Worm (Caenorhabditis elegans): ENCODE data around the gene hpo-7.
A peak's percentile ranks its signal among the peaks of the same experiment; 100 is the strongest.
"Not testable (repeated sequence)": the region's sequence is repeated elsewhere in the genome, so short reads cannot be mapped to it uniquely, and the experiment has no call there.

hpo-7 gene

ce11 chrII:2168374-2168773 lies 32.9 kb upstream of the hpo-7 start, which contains the start of gene fbxb-38:
Gene fbxb-38 (minus strand): TSS chrII:2168763.
- no peak for TF ChIP-seq nhr-12 (tag; optimal IDR thresholded peaks at IDR 0.05)
- TF ChIP-seq blmp-1 (tag; optimal IDR thresholded peaks at IDR 0.05; ENCODE audit: insufficient read depth) = no peak
- TF ChIP-seq lin-13 (GFP tag; optimal IDR thresholded peaks at IDR 0.05) = no peak
- no peak for TF ChIP-seq gmeb-1 (tag; optimal IDR thresholded peaks at IDR 0.05)
- no peak for TF ChIP-seq snpc-4 (tag; optimal IDR thresholded peaks at IDR 0.05)
- TF ChIP-seq nhr-237 (tag; optimal IDR thresholded peaks at IDR 0.05) = no peak
- TF ChIP-seq lin-39 (tag; optimal IDR thresholded peaks at IDR 0.05) = no peak
- no peak for TF ChIP-seq sem-4 (tag; optimal IDR thresholded peaks at IDR 0.05)
- TF ChIP-seq ztf-1 (GFP tag; conservative IDR thresholded peaks at IDR 0.05) = no peak
- no peak for TF ChIP-seq nhr-6 (tag; optimal IDR thresholded peaks at IDR 0.05)
- TF ChIP-seq unc-55 (GFP tag; optimal IDR thresholded peaks at IDR 0.05) = no peak
- no peak for TF ChIP-seq ZK546.5 (tag; optimal IDR thresholded peaks at IDR 0.05)
- no peak for TF ChIP-seq nhr-129 (tag; optimal IDR thresholded peaks at IDR 0.05)
- TF ChIP-seq zag-1 (tag; optimal IDR thresholded peaks at IDR 0.05) = no peak
- TF ChIP-seq aly-2 (tag; optimal IDR thresholded peaks at IDR 0.05) = no peak

- TF ChIP-seq lin-13 (GFP tag; optimal IDR thresholded peaks at IDR 0.05) (no peak), nhr-12 (tag; optimal IDR thresholded peaks at IDR 0.05) (no peak)
Measured at ce11 chrII:2166376-2166775, 30.9 kb upstream of the hpo-7 start, which contains the start of gene C33C12.4. Gene C33C12.4 (minus strand): TSS chrII:2166476.

- not testable (repeated sequence) for TF ChIP-seq mab-5 (tag; optimal IDR thresholded peaks at IDR 0.05); zag-1 (tag; optimal IDR thresholded peaks at IDR 0.05); sma-3 (GFP tag; optimal IDR thresholded peaks at IDR 0.05)
Measured at ce11 chrII:2163370-2163882, 27.9 kb upstream of the hpo-7 start, which contains the start of gene C33C12.11. Gene C33C12.11 (minus strand): TSS chrII:2163832.

ce11 chrII:2153708-2154107 lies 18.2 kb upstream of the hpo-7 start, which contains the start of gene math-18:
Gene math-18 (plus strand): TSS chrII:2154008.
- not testable (repeated sequence) for TF ChIP-seq lin-11, fos-1, nhr-77 (tag; optimal IDR thresholded peaks at IDR 0.05)

ce11 chrII:2152455-2152854 lies 17.0 kb upstream of the hpo-7 start:
- TF ChIP-seq skn-1 (tag; optimal IDR thresholded peaks at IDR 0.05) (no peak), ceh-82 (tag; optimal IDR thresholded peaks at IDR 0.05) (no peak), nhr-21 (tag; optimal IDR thresholded peaks at IDR 0.05) (no peak), fos-1 (tag; optimal IDR thresholded peaks at IDR 0.05) (peak; percentile 64), lin-13 (GFP tag; optimal IDR thresholded peaks at IDR 0.05) (no peak)

ce11 chrII:2150485-2150985 lies 15.0 kb upstream of the hpo-7 start, which contains the start of the genes C40A11.7 and C40A11.8:
Gene C40A11.7 (minus strand): TSS chrII:2150585.
Gene C40A11.8 (minus strand): TSS chrII:2150935.
- TF ChIP-seq nhr-23 (tag; optimal IDR thresholded peaks at IDR 0.05) (no peak), mbf-1 (tag; optimal IDR thresholded peaks at IDR 0.05) (no peak), snpc-4 (tag; optimal IDR thresholded peaks at IDR 0.05) (no peak), unc-62 (GFP tag; optimal IDR thresholded peaks at IDR 0.05) (no peak), nhr-77 (tag; optimal IDR thresholded peaks at IDR 0.05) (no peak), nhr-12 (tag; optimal IDR thresholded peaks at IDR 0.05) (no peak), ztf-11 (tag; optimal IDR thresholded peaks at IDR 0.05) (no peak), nhr-25 (tag; optimal IDR thresholded peaks at IDR 0.05) (no peak), F13H6.1 (tag; optimal IDR thresholded peaks at IDR 0.05) (no peak), gmeb-1 (tag; optimal IDR thresholded peaks at IDR 0.05) (no peak)

- TF ChIP-seq alr-1 (tag; optimal IDR thresholded peaks at IDR 0.05) (no peak), nhr-77 (tag; optimal IDR thresholded peaks at IDR 0.05) (no peak), ceh-82 (tag; optimal IDR thresholded peaks at IDR 0.05) (no peak), zag-1 (tag; optimal IDR thresholded peaks at IDR 0.05) (no peak), lsy-2 (tag; optimal IDR thresholded peaks at IDR 0.05) (no peak), skn-1 (tag; optimal IDR thresholded peaks at IDR 0.05) (no peak)
Measured at ce11 chrII:2146900-2147375, 11.4 kb upstream of the hpo-7 start, which contains the start of gene C40A11.2. Gene C40A11.2 (plus strand): TSS chrII:2146950.
